Worm (Caenorhabditis elegans): ENCODE measurements around the gene nspd-6.

DNA sequence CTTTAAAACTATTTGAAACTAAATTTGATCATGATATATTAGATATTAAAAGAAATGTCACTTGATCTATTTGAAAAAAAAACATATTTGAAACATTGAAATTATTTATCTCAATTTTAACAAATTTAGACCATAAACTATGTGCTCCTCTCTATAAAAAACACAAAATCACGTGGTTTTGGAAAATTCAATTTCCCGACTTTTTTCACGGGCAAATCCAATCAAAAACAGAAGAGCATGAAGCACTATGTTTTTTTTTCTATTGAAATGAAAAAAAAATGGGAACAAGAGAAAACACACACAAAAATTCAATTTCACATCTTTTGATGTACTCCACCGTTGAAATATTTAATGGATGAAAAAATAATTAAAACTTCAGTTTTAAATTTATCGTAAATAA, 26.3 kb downstream of the nspd-6 start:
- TF ChIP-seq ceh-13 (GFP tag; optimal IDR thresholded peaks at IDR 0.05), result no peak
- TF ChIP-seq ama-1 (optimal IDR thresholded peaks at IDR 0.05), result no peak
- no peak for TF ChIP-seq flt-1 (GFP tag; IDR thresholded peaks at IDR 0.05)
- no peak for TF ChIP-seq pes-1 (GFP tag; IDR thresholded peaks at IDR 0.05)
- no peak for TF ChIP-seq hmg-4 (GFP tag; optimal IDR thresholded peaks at IDR 0.05)
